Fruit fly (Drosophila melanogaster): ENCODE measurements around the gene CG31122.

- no peak for TF ChIP-seq CG4318 (GFP tag; optimal IDR thresholded peaks at IDR 0.05)
- TF ChIP-seq CG8632 (GFP tag; optimal IDR thresholded peaks at IDR 0.05): no peak
- no peak for TF ChIP-seq vri (GFP tag; optimal IDR thresholded peaks at IDR 0.05)
- no peak for TF ChIP-seq esn (GFP tag; optimal IDR thresholded peaks at IDR 0.05)
Observed at dm6 chr3R:18449188-18449587, 36.5 kb upstream of the CG31122 start.

Data from whole organism, prepupa.